Worm (Caenorhabditis elegans): ENCODE results near the gene T20D4.7.
A peak's percentile ranks its signal among the peaks of the same experiment; 100 is the strongest.

- TF ChIP-seq madf-5 (GFP tag; IDR thresholded peaks at IDR 0.05) (no peak), duxl-1 (tag; optimal IDR thresholded peaks at IDR 0.05; ENCODE audit: poor library complexity) (no peak), arid-1 (GFP tag; conservative IDR thresholded peaks at IDR 0.05) (no peak), lin-15B (tag; optimal IDR thresholded peaks at IDR 0.05) (no peak), fos-1 (tag; optimal IDR thresholded peaks at IDR 0.05) (no peak), mdl-1 (tag; optimal IDR thresholded peaks at IDR 0.05) (no peak), spr-3 (GFP tag; optimal IDR thresholded peaks at IDR 0.05) (no peak), nhr-10 (tag; optimal IDR thresholded peaks at IDR 0.05) (no peak), lir-3 (tag; optimal IDR thresholded peaks at IDR 0.05) (no peak), unc-39 (tag; optimal IDR thresholded peaks at IDR 0.05) (no peak), pqm-1 (tag; optimal IDR thresholded peaks at IDR 0.05) (no peak), unc-62 (GFP tag; optimal IDR thresholded peaks at IDR 0.05 in 1 of 2) (peak in 1 of 2 experiments; percentile 61), unc-62 (tag; optimal IDR thresholded peaks at IDR 0.05) (no peak), lim-7 (GFP tag; IDR thresholded peaks at IDR 0.05) (no peak), F49E8.2 (tag; optimal IDR thresholded peaks at IDR 0.05; ENCODE audit: borderline replicate concordance) (no peak)
These were observed 796 bp downstream of the T20D4.7 start for ce11 chrV:3409498-3409897.
